Worm (Caenorhabditis elegans) whole organism, L1 larva: ENCODE data around the gene tag-77.

Source experiments
- C04F5.9 ChIP-seq: sonication (generic microtip); optimal IDR thresholded peaks from 2 replicates; lab custom pipeline; 2016; ENCODE audit warnings: missing genetic modification characterization, missing compliant biosample characterization
- Y116A8C.19 ChIP-seq: sonication (generic microtip); optimal IDR thresholded peaks from 2 replicates; lab custom pipeline; 2016; ENCODE audit warnings: missing compliant biosample characterization, missing genetic modification characterization, borderline replicate concordance
- blmp-1 ChIP-seq: fragments of 150-350 bp; optimal IDR thresholded peaks from 2 replicates; lab custom pipeline; 2014; ENCODE audit warnings: missing biosample characterization, missing genetic modification characterization
- ceh-63 ChIP-seq: fragments of 200-800 bp; sonication (Bioruptor generic); optimal IDR thresholded peaks from 2 replicates; lab custom pipeline; 2018; ENCODE audit warnings: mild to moderate bottlenecking, missing genetic modification characterization, missing compliant biosample characterization
- ceh-8 ChIP-seq: fragments of 200-800 bp; sonication (Bioruptor generic); optimal IDR thresholded peaks from 2 replicates; lab custom pipeline; 2018; ENCODE audit warnings: mild to moderate bottlenecking, missing genetic modification characterization, moderate library complexity, missing compliant biosample characterization
- ceh-88 ChIP-seq: fragments of 200-800 bp; sonication (Bioruptor generic); IDR thresholded peaks from 2 replicates; pipeline ENCODE4 v1.3.6; 2022; ENCODE audit warnings: missing genetic modification characterization, missing compliant biosample characterization
- efl-1 ChIP-seq, 4 experiments: fragments of 150-350 bp; optimal IDR thresholded peaks in 3 of 4; peaks in 1 of 4; 1 replicate in 1 of 4; 2 replicates in 3 of 4; lab custom pipeline; 2014; ENCODE audit warnings: missing biosample characterization in 2 of 4, missing genetic modification characterization in 2 of 4, missing genetic modification reagents in 2 of 4
- egl-13 ChIP-seq: sonication (generic microtip); optimal IDR thresholded peaks from 2 replicates; lab custom pipeline; 2016; ENCODE audit warnings: missing genotype, missing genetic modification reagents, missing genetic modification characterization, missing compliant biosample characterization
- elt-2 ChIP-seq: sonication (generic microtip); optimal IDR thresholded peaks from 2 replicates; lab custom pipeline; 2016; ENCODE audit warnings: missing genetic modification characterization, mild to moderate bottlenecking, inconsistent platforms, missing compliant biosample characterization, missing genetic modification reagents
- elt-3 ChIP-seq, 6 experiments: fragments of 150-350 bp in 1 of 6; sonication (generic microtip); optimal IDR thresholded peaks; 2 replicates each; lab custom pipeline; 2017 to 2018; ENCODE audit warnings: missing biosample characterization in 6 of 6, missing genetic modification characterization in 6 of 6, inconsistent platforms in 1 of 6
- ets-5 ChIP-seq: fragments of 200-800 bp; sonication (Bioruptor generic); IDR thresholded peaks from 2 replicates; pipeline ENCODE4 v1.3.6; 2022; ENCODE audit warnings: missing genetic modification characterization, missing compliant biosample characterization
- fkh-4 ChIP-seq: sonication (generic microtip); optimal IDR thresholded peaks from 2 replicates; lab custom pipeline; 2016; ENCODE audit warnings: missing compliant biosample characterization, missing genetic modification characterization, borderline replicate concordance
- fkh-8 ChIP-seq: sonication (generic microtip); optimal IDR thresholded peaks from 2 replicates; lab custom pipeline; 2016; ENCODE audit warnings: mild to moderate bottlenecking, missing genetic modification characterization, missing compliant biosample characterization
- fos-1 ChIP-seq: fragments of 150-350 bp; optimal IDR thresholded peaks from 2 replicates; lab custom pipeline; 2014; ENCODE audit warnings: missing biosample characterization, missing genetic modification characterization
- hpl-2 ChIP-seq: fragments of 150-350 bp; optimal IDR thresholded peaks from 2 replicates; lab custom pipeline; 2014; ENCODE audit warnings: missing biosample characterization, missing genetic modification reagents, missing genetic modification characterization
- isw-1 ChIP-seq: fragments of 200-800 bp; sonication (Bioruptor generic); IDR thresholded peaks from 2 replicates; pipeline ENCODE4 v1.3.6; 2022; ENCODE audit warnings: missing genetic modification characterization, missing compliant biosample characterization
- jun-1 ChIP-seq: fragments of 150-350 bp; optimal IDR thresholded peaks from 2 replicates; lab custom pipeline; 2014; ENCODE audit warnings: missing biosample characterization, missing genetic modification reagents, missing genetic modification characterization
- lin-14 ChIP-seq: fragments of 200-800 bp; sonication (Bioruptor generic); optimal IDR thresholded peaks from 2 replicates; lab custom pipeline; 2018; ENCODE audit warnings: mild to moderate bottlenecking, missing genetic modification characterization, moderate library complexity, missing compliant biosample characterization
- lin-35 ChIP-seq, 2 experiments: fragments of 150-350 bp; optimal IDR thresholded peaks; 2 replicates each; lab custom pipeline; 2014; ENCODE audit warnings: missing biosample characterization in 2 of 2, missing genetic modification characterization in 2 of 2, missing genetic modification reagents in 2 of 2
- lin-39 ChIP-seq: fragments of 150-350 bp; optimal IDR thresholded peaks from 2 replicates; lab custom pipeline; 2014; ENCODE audit warnings: missing biosample characterization, missing genetic modification reagents, missing genetic modification characterization
- mab-9 ChIP-seq: fragments of 200-800 bp; sonication (Bioruptor generic); IDR thresholded peaks from 2 replicates; pipeline ENCODE4 v1.3.6; 2022; ENCODE audit warnings: missing genetic modification reagents, missing genetic modification characterization, missing compliant biosample characterization
- mdl-1 ChIP-seq, 2 experiments: fragments of 150-350 bp; optimal IDR thresholded peaks; 2 replicates each; lab custom pipeline; 2014 to 2017; ENCODE audit warnings: missing biosample characterization in 2 of 2, missing genetic modification characterization in 2 of 2, inconsistent platforms in 1 of 2
- mef-2 ChIP-seq: fragments of 150-350 bp; optimal IDR thresholded peaks from 2 replicates; lab custom pipeline; 2014; ENCODE audit warnings: missing biosample characterization, missing genetic modification characterization
- mep-1 ChIP-seq: fragments of 150-350 bp; optimal IDR thresholded peaks from 2 replicates; lab custom pipeline; 2014; ENCODE audit warnings: missing biosample characterization, missing genetic modification characterization
- nhr-20 ChIP-seq: sonication (generic microtip); optimal IDR thresholded peaks from 2 replicates; lab custom pipeline; 2016; ENCODE audit warnings: mild to moderate bottlenecking, missing genetic modification characterization, missing compliant biosample characterization
- nhr-28 ChIP-seq: fragments of 150-350 bp; optimal IDR thresholded peaks from 2 replicates; lab custom pipeline; 2014; ENCODE audit warnings: missing biosample characterization, missing genetic modification characterization
- nhr-47 ChIP-seq: sonication (generic microtip); optimal IDR thresholded peaks from 2 replicates; lab custom pipeline; 2016; ENCODE audit warnings: mild to moderate bottlenecking, missing genetic modification characterization, moderate library complexity, missing compliant biosample characterization
- nhr-71 ChIP-seq: sonication (generic microtip); optimal IDR thresholded peaks from 2 replicates; lab custom pipeline; 2016; ENCODE audit warnings: mild to moderate bottlenecking, missing genetic modification characterization, moderate library complexity, missing compliant biosample characterization
- nhr-77 ChIP-seq: fragments of 150-350 bp; optimal IDR thresholded peaks from 2 replicates; lab custom pipeline; 2014; ENCODE audit warnings: missing biosample characterization, missing genetic modification characterization
- nhr-84 ChIP-seq: sonication (generic microtip); optimal IDR thresholded peaks from 2 replicates; lab custom pipeline; 2017; ENCODE audit warnings: missing biosample characterization, missing genetic modification characterization
- nhr-85 ChIP-seq: sonication (generic microtip); peaks from one replicate; lab custom pipeline; 2016; ENCODE audit warnings: missing genetic modification characterization, inconsistent platforms, missing compliant biosample characterization
- nhr-90 ChIP-seq: sonication (generic microtip); optimal IDR thresholded peaks from 2 replicates; lab custom pipeline; 2016; ENCODE audit warnings: mild to moderate bottlenecking, missing genetic modification characterization, missing compliant biosample characterization; ENCODE audit not compliant: poor library complexity
- rnt-1 ChIP-seq: sonication (generic microtip); optimal IDR thresholded peaks from 2 replicates; lab custom pipeline; 2016; ENCODE audit warnings: mild to moderate bottlenecking, missing genetic modification characterization, moderate library complexity, missing compliant biosample characterization
- snu-23 ChIP-seq: sonication (generic microtip); optimal IDR thresholded peaks from 2 replicates; lab custom pipeline; 2016; ENCODE audit warnings: missing genetic modification characterization, missing compliant biosample characterization
- sox-4 ChIP-seq: sonication (generic microtip); optimal IDR thresholded peaks from 2 replicates; lab custom pipeline; 2016; ENCODE audit warnings: missing genetic modification characterization, missing compliant biosample characterization
- tbx-2 ChIP-seq: sonication (generic microtip); optimal IDR thresholded peaks from 2 replicates; lab custom pipeline; 2016; ENCODE audit warnings: missing genetic modification characterization, missing compliant biosample characterization
- tlp-1 ChIP-seq: fragments of 150-350 bp; optimal IDR thresholded peaks from 2 replicates; lab custom pipeline; 2014; ENCODE audit warnings: missing biosample characterization, missing genetic modification characterization
- unc-30 ChIP-seq: sonication (generic microtip); optimal IDR thresholded peaks from 2 replicates; lab custom pipeline; 2017; ENCODE audit warnings: missing biosample characterization, missing genetic modification characterization
- unc-62 ChIP-seq: fragments of 150-350 bp; optimal IDR thresholded peaks from 2 replicates; lab custom pipeline; 2014; ENCODE audit warnings: missing biosample characterization, missing genetic modification reagents, missing genetic modification characterization
- unc-98 ChIP-seq: fragments of 200-800 bp; sonication (Bioruptor generic); IDR thresholded peaks from 2 replicates; pipeline ENCODE4 v1.3.6; 2022; ENCODE audit warnings: missing genetic modification characterization, missing compliant biosample characterization
- vab-15 ChIP-seq: sonication (generic microtip); optimal IDR thresholded peaks from 2 replicates; lab custom pipeline; 2017; ENCODE audit warnings: missing genotype, mild to moderate bottlenecking, missing genetic modification characterization, missing compliant biosample characterization
- ztf-4 ChIP-seq: fragments of 150-350 bp; optimal IDR thresholded peaks from 2 replicates; lab custom pipeline; 2014; ENCODE audit warnings: missing biosample characterization, missing genetic modification characterization

Gene tag-77

ce11 chrIV:8510534-8510933 lies at the start of gene tag-77:
tag-77 (minus strand) TSS chrIV:8510548.
- TF ChIP-seq sox-4 (tag; lab: Kevin White, UChicago) (no peak), jun-1 (tag; lab: Kevin White, UChicago) (peak; percentile 32), nhr-90 (tag; lab: Kevin White, UChicago) (peak; percentile 20), fkh-4 (tag; lab: Kevin White, UChicago) (no peak), tbx-2 (tag; lab: Kevin White, UChicago) (no peak), lin-35 (GFP tag; optimal IDR thresholded peaks at IDR 0.05; lab: Kevin White, UChicago) (peak in 1 of 2 experiments; percentile 1), lin-14 (peak; percentile 27), nhr-71 (tag; lab: Kevin White, UChicago) (no peak), nhr-28 (tag; lab: Kevin White, UChicago) (no peak), ztf-4 (tag; lab: Kevin White, UChicago) (no peak), fos-1 (peak; percentile 84), lin-39 (no peak), ceh-63 (GFP tag; lab: Kevin White, UChicago) (no peak), mef-2 (tag; lab: Kevin White, UChicago) (no peak), Y116A8C.19 (tag; lab: Kevin White, UChicago) (no peak), elt-3 (tag; optimal IDR thresholded peaks at IDR 0.05; lab: Kevin White, UChicago) (peak in 1 of 6 experiments; percentile 2), unc-98 (GFP tag; lab: Robert Waterston, UW) (no peak), efl-1 (optimal IDR thresholded peaks at IDR 0.05; lab: Kevin White, UChicago) (peak; percentile 6 to 51), efl-1 (GFP tag; optimal IDR thresholded peaks at IDR 0.05 in 1 of 2; lab: Kevin White, UChicago) (no peak), egl-13 (tag; lab: Kevin White, UChicago) (no peak), rnt-1 (tag; lab: Kevin White, UChicago) (peak; percentile 14), mab-9 (GFP tag; lab: Robert Waterston, UW) (no peak), snu-23 (GFP tag; lab: Kevin White, UChicago) (no peak), C04F5.9 (tag; lab: Kevin White, UChicago) (no peak), hpl-2 (GFP tag; lab: Kevin White, UChicago) (no peak), mep-1 (tag; lab: Kevin White, UChicago) (no peak), tlp-1 (tag; lab: Kevin White, UChicago) (no peak), fkh-8 (tag; lab: Kevin White, UChicago) (no peak), unc-62 (GFP tag; lab: Kevin White, UChicago) (no peak), ceh-8 (GFP tag; lab: Kevin White, UChicago) (no peak), ceh-88 (no peak), nhr-77 (tag; lab: Kevin White, UChicago) (no peak)

- TF ChIP-seq isw-1 (GFP tag; lab: Robert Waterston, UW) = no peak
- no peak for TF ChIP-seq blmp-1 (tag; lab: Kevin White, UChicago)
- no peak for TF ChIP-seq vab-15 (tag; lab: Kevin White, UChicago)
- no peak for TF ChIP-seq fos-1
- no peak for TF ChIP-seq fkh-8 (tag; lab: Kevin White, UChicago)
- TF ChIP-seq nhr-85 (tag; lab: Kevin White, UChicago) = no peak
- TF ChIP-seq unc-30 (tag; lab: Kevin White, UChicago) = no peak
Measured at ce11 chrIV:8559132-8559531, 48.8 kb upstream of the tag-77 start, which contains the start of gene npr-22. npr-22 (plus strand) TSS chrIV:8559432.

- TF ChIP-seq nhr-47 (tag; lab: Kevin White, UChicago) (no peak), nhr-84 (tag; lab: Kevin White, UChicago) (no peak), elt-2 (peak; percentile 92), mdl-1 (tag; optimal IDR thresholded peaks at IDR 0.05; lab: Kevin White, UChicago) (no peak), ets-5 (GFP tag; lab: Robert Waterston, UW) (no peak), nhr-20 (tag; lab: Kevin White, UChicago) (peak; percentile 39)
Measured at ce11 chrIV:8542272-8542671, 31.9 kb upstream of the tag-77 start.
